Fruit fly (Drosophila melanogaster): ENCODE data around the gene org-1.

DNA sequence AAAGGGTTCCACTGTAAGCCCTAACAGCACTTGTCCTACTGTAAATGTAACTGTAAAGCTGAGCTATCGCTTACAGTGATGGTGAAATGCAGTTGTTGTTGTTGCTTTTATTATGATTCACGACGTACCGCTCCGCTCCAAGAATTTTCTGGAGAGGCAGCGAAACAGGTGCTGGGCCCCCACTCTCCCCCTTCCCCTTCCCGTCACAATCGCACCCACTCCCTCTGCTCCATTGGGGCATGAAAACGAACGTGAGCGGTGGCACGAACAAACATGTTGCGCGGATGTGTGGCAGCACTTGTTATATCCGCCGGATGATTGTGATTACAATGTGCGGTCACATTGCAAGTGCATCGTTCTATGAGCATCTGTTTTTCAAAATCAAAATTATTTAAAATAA, 35.3 kb downstream of the org-1 start:
- no peak for TF ChIP-seq psq (optimal IDR thresholded peaks at IDR 0.05)
- TF ChIP-seq pan (optimal IDR thresholded peaks at IDR 0.05), result no peak
- no peak for TF ChIP-seq usp (GFP tag; optimal IDR thresholded peaks at IDR 0.05)
- TF ChIP-seq EcR (GFP tag; optimal IDR thresholded peaks at IDR 0.05), result no peak
- TF ChIP-seq CG8478 (optimal IDR thresholded peaks at IDR 0.05), result no peak
- TF ChIP-seq Dll (optimal IDR thresholded peaks at IDR 0.05), result no peak
